Fruit fly (Drosophila melanogaster) whole organism, wandering third instar larva: ENCODE measurements around the gene ttk.

Experiments
- Abd-B ChIP-seq: fragments of >200 bp; optimal IDR thresholded peaks from 2 replicates; lab custom pipeline; 2017; ENCODE audit warnings: missing biosample characterization, missing genetic modification characterization
- CG32264 ChIP-seq: fragments of 200-800 bp; sonication (Bioruptor generic); optimal IDR thresholded peaks from 2 replicates; lab custom pipeline; 2016; ENCODE audit warnings: missing biosample characterization, missing genetic modification characterization
- CG9705 ChIP-seq: fragments of 200-800 bp; sonication (Bioruptor generic); optimal IDR thresholded peaks from 2 replicates; lab custom pipeline; 2018; ENCODE audit warnings: missing biosample characterization, mild to moderate bottlenecking, missing genetic modification characterization
- CrebA ChIP-seq: fragments of 200-800 bp; sonication (Bioruptor generic); optimal IDR thresholded peaks from 2 replicates; lab custom pipeline; 2016; ENCODE audit warnings: missing biosample characterization, mild to moderate bottlenecking, missing genetic modification characterization, borderline replicate concordance
- Dfd ChIP-seq: fragments of >200 bp; optimal IDR thresholded peaks from 2 replicates; lab custom pipeline; 2017; ENCODE audit warnings: missing biosample characterization, missing genetic modification characterization
- Dif ChIP-seq: fragments of 200-275, 200-300 bp; sonication (Bioruptor generic); optimal IDR thresholded peaks from 2 replicates; lab custom pipeline; 2018; ENCODE audit warnings: missing biosample characterization, missing genetic modification characterization; ENCODE audit not compliant: partially characterized antibody
- GATAd ChIP-seq: sonication (Bioruptor generic); optimal IDR thresholded peaks from 2 replicates; lab custom pipeline; 2016; ENCODE audit warnings: missing biosample characterization, missing genetic modification characterization
- HLH106 ChIP-seq: fragments of 200-800 bp; optimal IDR thresholded peaks from 3 replicates; lab custom pipeline; 2019; ENCODE audit warnings: missing biosample characterization, mild to moderate bottlenecking, missing genetic modification characterization, moderate library complexity
- Hnf4 ChIP-seq: fragments of 200-800 bp; sonication (Bioruptor generic); optimal IDR thresholded peaks from 2 replicates; lab custom pipeline; 2016; ENCODE audit warnings: missing biosample characterization, mild to moderate bottlenecking, missing genetic modification characterization
- Hr78 ChIP-seq: fragments of >200 bp; optimal IDR thresholded peaks from 2 replicates; lab custom pipeline; 2017; ENCODE audit warnings: missing biosample characterization, missing genetic modification characterization
- Hr83 ChIP-seq: fragments of 200-300 bp; sonication (Bioruptor generic); optimal IDR thresholded peaks from 2 replicates; lab custom pipeline; 2016; ENCODE audit warnings: missing biosample characterization, mild to moderate bottlenecking, missing genetic modification characterization, moderate library complexity; ENCODE audit not compliant: poor library complexity, severe bottlenecking
- Jra ChIP-seq: sonication (Bioruptor generic); optimal IDR thresholded peaks from 2 replicates; lab custom pipeline; 2016; ENCODE audit warnings: missing biosample characterization, missing genetic modification characterization
- Mio ChIP-seq: sonication (Bioruptor generic); optimal IDR thresholded peaks from 2 replicates; lab custom pipeline; 2016; ENCODE audit warnings: missing biosample characterization, missing genetic modification characterization
- Myc ChIP-seq: fragments of >200 bp; optimal IDR thresholded peaks from 2 replicates; lab custom pipeline; 2017
- N ChIP-seq: fragments of >200 bp; optimal IDR thresholded peaks from 2 replicates; lab custom pipeline; 2018; ENCODE audit warnings: missing biosample characterization, missing external identifiers, missing genetic modification characterization
- OdsH ChIP-seq: fragments of 200-800 bp; sonication (Bioruptor generic); optimal IDR thresholded peaks from 2 replicates; lab custom pipeline; 2016; ENCODE audit warnings: missing biosample characterization, mild to moderate bottlenecking, missing genetic modification characterization
- Rel ChIP-seq, 2 experiments: fragments of 200-800 bp; sonication (Bioruptor generic) in 1 of 2; optimal IDR thresholded peaks; 2 replicates in 1 of 2; 3 replicates in 1 of 2; lab custom pipeline; 2016 to 2019; ENCODE audit warnings: mild to moderate bottlenecking in 2 of 2, missing biosample characterization in 2 of 2, missing genetic modification characterization in 2 of 2, moderate library complexity in 1 of 2
- Sp1 ChIP-seq: fragments of 200-800 bp; sonication (Bioruptor generic); optimal IDR thresholded peaks from 3 replicates; lab custom pipeline; 2019; ENCODE audit warnings: missing biosample characterization, mild to moderate bottlenecking, missing genetic modification characterization, moderate library complexity
- Vsx2 ChIP-seq: fragments of 200-300, 225-300 bp; sonication (Bioruptor generic); optimal IDR thresholded peaks from 2 replicates; lab custom pipeline; 2018; ENCODE audit warnings: missing biosample characterization, missing genetic modification characterization; ENCODE audit not compliant: partially characterized antibody
- br ChIP-seq: fragments of 200-800 bp; sonication (Bioruptor generic); optimal IDR thresholded peaks from 2 replicates; lab custom pipeline; 2016; ENCODE audit warnings: missing biosample characterization, missing genetic modification characterization
- brk ChIP-seq: fragments of 200-800 bp; sonication (Bioruptor generic); optimal IDR thresholded peaks from 2 replicates; lab custom pipeline; 2016; ENCODE audit warnings: missing biosample characterization, mild to moderate bottlenecking, missing genetic modification characterization
- dl ChIP-seq, 2 experiments: fragments of 175-275, 200-275 bp in 1 of 2; fragments of 200-275 bp in 1 of 2; sonication (Bioruptor generic); optimal IDR thresholded peaks; lab custom pipeline; 2018; ENCODE audit warnings: mild to moderate bottlenecking in 2 of 2, missing biosample characterization in 2 of 2, missing genetic modification characterization in 2 of 2, moderate library complexity in 2 of 2; ENCODE audit not compliant: partially characterized antibody in 2 of 2, insufficient read depth in 1 of 2
- dmrt93B ChIP-seq: fragments of 200-800 bp; sonication (Bioruptor generic); optimal IDR thresholded peaks from 2 replicates; lab custom pipeline; 2018; ENCODE audit warnings: missing biosample characterization, mild to moderate bottlenecking, missing genetic modification characterization
- dsf ChIP-seq: sonication (Bioruptor generic); optimal IDR thresholded peaks from 2 replicates; lab custom pipeline; 2016; ENCODE audit warnings: missing biosample characterization, missing genetic modification characterization, borderline replicate concordance
- ey ChIP-seq: fragments of 200-800 bp; sonication (Bioruptor generic); optimal IDR thresholded peaks from 2 replicates; lab custom pipeline; 2016; ENCODE audit warnings: missing biosample characterization, missing genetic modification characterization
- foxo ChIP-seq, 2 experiments: fragments of 200-800 bp; sonication (Bioruptor generic); optimal IDR thresholded peaks; 2 replicates in 1 of 2; 3 replicates in 1 of 2; lab custom pipeline; 2016 to 2017; ENCODE audit warnings: missing biosample characterization in 2 of 2, missing genetic modification characterization in 2 of 2
- fru ChIP-seq: fragments of 200-800 bp; sonication (Bioruptor generic); optimal IDR thresholded peaks from 3 replicates; lab custom pipeline; 2016; ENCODE audit warnings: missing biosample characterization, mild to moderate bottlenecking, missing genetic modification characterization
- h ChIP-seq: fragments of 200-800 bp; sonication (Bioruptor generic); optimal IDR thresholded peaks from 3 replicates; lab custom pipeline; 2016; ENCODE audit warnings: missing biosample characterization, mild to moderate bottlenecking, missing genetic modification characterization
- jim ChIP-seq: fragments of 175-275, 200-325 bp; sonication (Bioruptor generic); optimal IDR thresholded peaks from 2 replicates; lab custom pipeline; 2016; ENCODE audit warnings: missing biosample characterization, mild to moderate bottlenecking, missing genetic modification characterization
- lola ChIP-seq: fragments of >200 bp; optimal IDR thresholded peaks from 2 replicates; lab custom pipeline; 2017; ENCODE audit warnings: missing biosample characterization, missing genetic modification characterization
- pan ChIP-seq: fragments of >200 bp; optimal IDR thresholded peaks from 2 replicates; lab custom pipeline; 2017
- psq ChIP-seq: fragments of 200-800 bp; sonication (Bioruptor generic); optimal IDR thresholded peaks from 3 replicates; lab custom pipeline; 2017; ENCODE audit warnings: missing biosample characterization, mild to moderate bottlenecking, missing genetic modification characterization, moderate library complexity
- rgr ChIP-seq: fragments of 200-800 bp; sonication (Bioruptor generic); optimal IDR thresholded peaks from 3 replicates; lab custom pipeline; 2016; ENCODE audit warnings: missing biosample characterization, mild to moderate bottlenecking, missing genetic modification characterization
- sage ChIP-seq: fragments of 200-800 bp; sonication (Bioruptor generic); optimal IDR thresholded peaks from 2 replicates; lab custom pipeline; 2016; ENCODE audit warnings: missing biosample characterization, mild to moderate bottlenecking, missing genetic modification characterization
- sv ChIP-seq: fragments of 200-800 bp; sonication (Bioruptor generic); optimal IDR thresholded peaks from 3 replicates; lab custom pipeline; 2016; ENCODE audit warnings: missing biosample characterization, missing genetic modification characterization
- tai ChIP-seq: sonication (Bioruptor generic); optimal IDR thresholded peaks from 2 replicates; lab custom pipeline; 2016; ENCODE audit warnings: missing biosample characterization, missing genetic modification characterization
- usp ChIP-seq: fragments of >200 bp; optimal IDR thresholded peaks from 2 replicates; lab custom pipeline; 2017; ENCODE audit warnings: missing biosample characterization, missing genetic modification characterization
- woc ChIP-seq: sonication (Bioruptor generic); optimal IDR thresholded peaks from 2 replicates; lab custom pipeline; 2016; ENCODE audit warnings: missing biosample characterization, mild to moderate bottlenecking, missing genetic modification characterization

Gene ttk

DNA sequence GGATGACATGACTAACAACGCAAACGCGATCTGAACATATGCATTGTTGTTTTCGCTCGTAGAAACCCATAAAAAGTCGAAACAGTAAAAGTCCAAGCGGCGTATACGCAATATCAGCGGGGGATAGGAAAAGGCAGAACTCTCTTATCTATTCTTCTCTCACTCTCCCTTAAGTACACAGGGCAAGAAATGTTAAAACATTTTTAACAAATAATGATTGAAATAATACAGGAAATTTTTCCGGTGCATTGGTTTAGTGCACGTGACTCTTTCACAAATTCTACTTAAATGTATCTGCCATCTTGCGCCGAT lies 2.0 kb downstream of the ttk start:
- TF ChIP-seq Dfd (GFP tag; lab: Kevin White, UChicago) (no peak), dsf (GFP tag; lab: Kevin White, UChicago) (no peak), psq (GFP tag; lab: Kevin White, UChicago) (no peak), HLH106 (tag; lab: Kevin White, UChicago) (no peak), dl (GFP tag; optimal IDR thresholded peaks at IDR 0.05; lab: Kevin White, UChicago; ENCODE audit: insufficient read depth in 1 of 2, partially characterized antibody in 2 of 2) (no peak), h (peak; percentile 9), rgr (GFP tag; lab: Kevin White, UChicago) (no peak), Vsx2 (GFP tag; lab: Kevin White, UChicago) (no peak), CG32264 (GFP tag; lab: Kevin White, UChicago) (no peak), fru (GFP tag; lab: Kevin White, UChicago) (peak; percentile 17), Mio (no peak), N (GFP tag; lab: Kevin White, UChicago) (no peak)
- TF ChIP-seq, all 38 proteins: peak for 2

DNA sequence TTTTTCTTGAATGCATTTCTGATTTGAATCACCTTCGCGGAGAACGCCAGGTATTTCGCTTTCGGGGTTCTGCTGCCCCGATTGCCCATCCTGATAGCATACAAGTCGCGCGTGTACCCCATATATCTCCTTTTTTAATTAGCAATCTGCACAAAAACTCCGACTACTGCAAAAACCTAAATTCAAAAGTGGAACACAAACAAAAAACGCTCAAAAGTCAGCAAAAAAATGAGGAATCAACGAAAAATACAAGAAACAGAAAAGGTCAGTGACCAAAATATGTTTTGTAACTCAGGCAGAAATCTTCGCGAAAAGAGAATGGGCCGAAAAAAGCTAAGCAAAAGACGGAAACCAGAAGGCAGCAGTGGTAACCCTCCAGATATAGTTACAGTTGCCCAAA lies 2.6 kb downstream of the ttk start:
- no peak for TF ChIP-seq foxo (GFP tag; optimal IDR thresholded peaks at IDR 0.05; lab: Kevin White, UChicago)
- TF ChIP-seq brk (GFP tag; lab: Kevin White, UChicago) = no peak
- TF ChIP-seq woc = no peak
- no peak for TF ChIP-seq GATAd (GFP tag; lab: Kevin White, UChicago)
- TF ChIP-seq dl (GFP tag; optimal IDR thresholded peaks at IDR 0.05; lab: Kevin White, UChicago; ENCODE audit: insufficient read depth in 1 of 2, partially characterized antibody in 2 of 2) = no peak
- TF ChIP-seq Sp1 (GFP tag; lab: Kevin White, UChicago) = no peak
- no peak for TF ChIP-seq sv (GFP tag; lab: Kevin White, UChicago)
- no peak for TF ChIP-seq fru (GFP tag; lab: Kevin White, UChicago)
- TF ChIP-seq, all 38 proteins: peak for 0

DNA sequence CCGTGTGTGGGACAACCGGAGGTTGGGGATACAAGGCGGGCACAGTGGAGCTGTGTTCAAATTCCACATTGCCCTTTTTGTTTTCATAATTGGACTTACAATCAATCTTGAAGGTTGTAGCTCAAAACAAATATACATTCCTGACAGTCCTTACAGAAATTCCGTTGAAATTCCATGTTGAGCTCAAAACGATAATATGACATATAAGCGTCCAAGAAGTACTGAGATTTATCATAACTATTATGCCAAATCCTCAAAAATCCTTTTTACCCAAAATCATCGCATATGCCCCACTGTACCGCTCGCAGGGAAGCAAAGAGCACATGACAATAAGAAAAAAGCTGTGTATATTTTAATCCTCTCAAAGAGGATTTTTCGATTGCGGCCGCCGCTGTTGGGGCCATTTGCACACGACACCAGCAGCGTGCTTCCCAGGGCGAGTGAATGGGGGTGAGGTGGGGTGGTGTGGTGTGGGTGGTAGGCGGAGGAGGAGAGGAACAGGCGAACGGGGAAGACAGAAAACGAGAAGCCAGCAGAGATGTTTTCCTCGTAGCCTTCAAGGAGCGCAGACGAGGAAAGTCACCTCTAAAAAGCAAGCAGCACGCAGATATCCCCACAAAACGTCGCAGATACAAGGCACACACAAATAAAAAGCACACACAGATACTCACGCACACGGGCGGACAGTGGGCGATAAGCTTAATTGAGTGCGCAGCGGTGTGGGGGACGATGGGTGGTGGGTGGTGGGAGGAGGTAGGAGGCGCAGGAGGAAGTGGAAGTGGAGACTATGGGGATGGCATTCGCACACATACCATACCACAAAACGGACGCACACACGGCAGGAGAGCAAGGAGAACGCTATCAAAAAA lies 3.9 kb downstream of the ttk start:
- TF ChIP-seq Sp1 (GFP tag; lab: Kevin White, UChicago) = peak; percentile 81
- peak; percentile 71 for TF ChIP-seq psq (GFP tag; lab: Kevin White, UChicago)
- TF ChIP-seq Rel (GFP tag; optimal IDR thresholded peaks at IDR 0.05; lab: Kevin White, UChicago) = no peak
- no peak for TF ChIP-seq Rel (tag; optimal IDR thresholded peaks at IDR 0.05; lab: Kevin White, UChicago)
- TF ChIP-seq ey = peak; percentile 77
- peak; percentile 58 for TF ChIP-seq dmrt93B (GFP tag; lab: Kevin White, UChicago)
- TF ChIP-seq Mio = no peak
- no peak for TF ChIP-seq dl (GFP tag; optimal IDR thresholded peaks at IDR 0.05; lab: Kevin White, UChicago; ENCODE audit: insufficient read depth in 1 of 2, partially characterized antibody in 2 of 2)
- TF ChIP-seq br (GFP tag; lab: Kevin White, UChicago) = peak; percentile 78
- no peak for TF ChIP-seq CG32264 (GFP tag; lab: Kevin White, UChicago)
- TF ChIP-seq foxo (GFP tag; optimal IDR thresholded peaks at IDR 0.05; lab: Kevin White, UChicago) = peak in 1 of 2 experiments; percentile 85
- TF ChIP-seq Dfd (GFP tag; lab: Kevin White, UChicago) = no peak
- no peak for TF ChIP-seq usp (GFP tag; lab: Kevin White, UChicago)
- no peak for TF ChIP-seq brk (GFP tag; lab: Kevin White, UChicago)
- no peak for TF ChIP-seq Abd-B (GFP tag; lab: Kevin White, UChicago)
- TF ChIP-seq pan (lab: Kevin White, UChicago) = no peak
- TF ChIP-seq CG9705 (GFP tag; lab: Kevin White, UChicago) = peak; percentile 64
- TF ChIP-seq Hr78 (GFP tag; lab: Kevin White, UChicago) = no peak
- TF ChIP-seq Vsx2 (GFP tag; lab: Kevin White, UChicago) = no peak
- TF ChIP-seq GATAd (GFP tag; lab: Kevin White, UChicago) = no peak
- TF ChIP-seq N (GFP tag; lab: Kevin White, UChicago) = no peak
- no peak for TF ChIP-seq sv (GFP tag; lab: Kevin White, UChicago)
- TF ChIP-seq dsf (GFP tag; lab: Kevin White, UChicago) = no peak
- TF ChIP-seq Dif (GFP tag; lab: Kevin White, UChicago) = no peak
- TF ChIP-seq sage = peak; percentile 32
- TF ChIP-seq woc = peak; percentile 86
- no peak for TF ChIP-seq Hr83 (GFP tag; lab: Kevin White, UChicago)
- no peak for TF ChIP-seq jim (GFP tag; lab: Kevin White, UChicago)
- peak; percentile 81 for TF ChIP-seq HLH106 (tag; lab: Kevin White, UChicago)
- TF ChIP-seq Jra (GFP tag; lab: Kevin White, UChicago) = peak; percentile 19
- peak; percentile 69 for TF ChIP-seq Hnf4 (GFP tag; lab: Kevin White, UChicago)
- no peak for TF ChIP-seq CrebA (GFP tag; lab: Kevin White, UChicago)
- no peak for TF ChIP-seq tai (GFP tag; lab: Kevin White, UChicago)
- no peak for TF ChIP-seq lola (GFP tag; lab: Kevin White, UChicago)
- peak; percentile 85 for TF ChIP-seq h
- no peak for TF ChIP-seq Myc (lab: Kevin White, UChicago)
- TF ChIP-seq fru (GFP tag; lab: Kevin White, UChicago) = peak; percentile 86
- peak; percentile 83 for TF ChIP-seq OdsH (GFP tag; lab: Kevin White, UChicago)
- peak; percentile 69 for TF ChIP-seq rgr (GFP tag; lab: Kevin White, UChicago)
- TF ChIP-seq, all 38 proteins: peak for 16
